Worm (Caenorhabditis elegans): Measurements from ENCODE around the gene nspc-3.

- TF ChIP-seq pha-4 (tag; optimal IDR thresholded peaks at IDR 0.05) (no peak), ces-1 (GFP tag; optimal IDR thresholded peaks at IDR 0.05) (no peak), ham-2 (GFP tag; optimal IDR thresholded peaks at IDR 0.05) (no peak), elt-3 (tag; optimal IDR thresholded peaks at IDR 0.05) (no peak)
These were observed 32.3 kb downstream of the nspc-3 start for ce11 chrX:8569159-8569558.
